Fruit fly (Drosophila melanogaster) whole organism, embryonic: ENCODE measurements around the gene CG10365.
A peak's percentile ranks its signal among the peaks of the same experiment; 100 is the strongest.

ENCODE experiments used
- C15 ChIP-seq: fragments of 200-800 bp; sonication (Bioruptor generic); IDR thresholded peaks from 3 replicates; pipeline ENCODE4 v1.3.6; 2022; ENCODE audit warnings: missing biosample characterization, missing genetic modification characterization
- CG10654 ChIP-seq: fragments of 200-800 bp; sonication (Bioruptor generic); optimal IDR thresholded peaks from 2 replicates; lab custom pipeline; 2016; ENCODE audit warnings: missing biosample characterization, missing genetic modification characterization
- CG10979 ChIP-seq: fragments of 200-800 bp; sonication (Bioruptor generic); optimal IDR thresholded peaks from 2 replicates; lab custom pipeline; 2018; ENCODE audit warnings: missing biosample characterization, mild to moderate bottlenecking, missing genetic modification characterization, moderate library complexity
- CG11085 ChIP-seq: fragments of 200-800 bp; sonication (Bioruptor generic); IDR thresholded peaks from 2 replicates; pipeline ENCODE4 v1.3.6; 2022; ENCODE audit warnings: missing biosample characterization, missing genetic modification characterization
- CG11560 ChIP-seq: fragments of 200-800 bp; sonication (Bioruptor generic); IDR thresholded peaks from 3 replicates; pipeline ENCODE4 v1.3.6; 2022; ENCODE audit warnings: missing biosample characterization, missing genetic modification characterization
- CG14014 ChIP-seq: fragments of 200-800 bp; sonication (Bioruptor generic); IDR thresholded peaks from 2 replicates; pipeline ENCODE4 v1.3.6; 2022; ENCODE audit warnings: missing biosample characterization, missing genetic modification characterization
- CG14965 ChIP-seq: fragments of 200-800 bp; sonication (Bioruptor generic); optimal IDR thresholded peaks from 2 replicates; lab custom pipeline; 2016; ENCODE audit warnings: missing biosample characterization, missing genetic modification characterization, borderline replicate concordance
- CG15601 ChIP-seq: fragments of 200-800 bp; sonication (Bioruptor generic); optimal IDR thresholded peaks from 3 replicates; lab custom pipeline; 2019; ENCODE audit warnings: missing biosample characterization, mild to moderate bottlenecking, missing genetic modification characterization, moderate library complexity
- CG2116 ChIP-seq: fragments of 200-800 bp; sonication (Bioruptor generic); optimal IDR thresholded peaks from 3 replicates; lab custom pipeline; 2018; ENCODE audit warnings: missing biosample characterization, mild to moderate bottlenecking, missing genetic modification characterization
- CG31365 ChIP-seq: fragments of 200-800 bp; sonication (Bioruptor generic); optimal IDR thresholded peaks from 2 replicates; lab custom pipeline; 2018; ENCODE audit warnings: missing biosample characterization, mild to moderate bottlenecking, missing genetic modification characterization
- CG33213 ChIP-seq: fragments of 200-800 bp; sonication (Bioruptor generic); optimal IDR thresholded peaks from 3 replicates; lab custom pipeline; 2016; ENCODE audit warnings: missing biosample characterization, missing genetic modification characterization
- CG34422 ChIP-seq: fragments of 200-800 bp; sonication (Bioruptor generic); IDR thresholded peaks from 3 replicates; pipeline ENCODE4 v1.3.6; 2022; ENCODE audit warnings: missing biosample characterization, missing genetic modification characterization
- CG6254 ChIP-seq: fragments of 200-800 bp; sonication (Bioruptor generic); optimal IDR thresholded peaks from 3 replicates; lab custom pipeline; 2017; ENCODE audit warnings: mild to moderate bottlenecking, missing biosample characterization, missing genetic modification reagents, missing genetic modification characterization
- CG6765 ChIP-seq: fragments of 200-800 bp; sonication (Bioruptor generic); optimal IDR thresholded peaks from 3 replicates; lab custom pipeline; 2017; ENCODE audit warnings: missing biosample characterization, mild to moderate bottlenecking, missing genetic modification characterization
- CG7357 ChIP-seq: fragments of 200-800 bp; sonication (Bioruptor generic); IDR thresholded peaks from 3 replicates; pipeline ENCODE4 v1.3.6; 2022; ENCODE audit warnings: missing biosample characterization, missing genetic modification characterization
- CG7745 ChIP-seq: fragments of 200-800 bp; sonication (Bioruptor generic); optimal IDR thresholded peaks from 2 replicates; lab custom pipeline; 2018; ENCODE audit warnings: missing biosample characterization, mild to moderate bottlenecking, missing genetic modification characterization, moderate library complexity
- CG8290 ChIP-seq, 3 experiments: fragments of 200-800 bp; sonication (Bioruptor generic); optimal IDR thresholded peaks; 2 replicates each; lab custom pipeline; 2016 to 2019; ENCODE audit warnings: missing biosample characterization in 3 of 3, missing genetic modification characterization in 3 of 3, mild to moderate bottlenecking in 2 of 3, moderate library complexity in 1 of 3
- CG9932 ChIP-seq: fragments of 200-800 bp; sonication (Bioruptor generic); IDR thresholded peaks from 2 replicates; pipeline ENCODE4 v1.3.6; 2022; ENCODE audit warnings: missing biosample characterization, missing genetic modification characterization
- Deaf1 ChIP-seq: fragments of 200-800 bp; optimal IDR thresholded peaks from 3 replicates; lab custom pipeline; 2019; ENCODE audit warnings: missing biosample characterization, mild to moderate bottlenecking, missing genetic modification characterization, moderate library complexity
- Dip3 ChIP-seq: fragments of 200-800 bp; sonication (Bioruptor generic); optimal IDR thresholded peaks from 3 replicates; lab custom pipeline; 2016; ENCODE audit warnings: missing biosample characterization, missing genetic modification characterization
- Doc3 ChIP-seq: fragments of 200-800 bp; sonication (Bioruptor generic); IDR thresholded peaks from 3 replicates; pipeline ENCODE4 v1.3.6; 2022; ENCODE audit warnings: missing biosample characterization, missing genetic modification characterization; ENCODE audit not compliant: partially characterized antibody
- Gug ChIP-seq: fragments of 200-800 bp; sonication (Bioruptor generic); IDR thresholded peaks from 4 replicates; pipeline ENCODE4 v1.3.6; 2022; ENCODE audit warnings: missing biosample characterization, missing genetic modification characterization
- Hey ChIP-seq: fragments of 200-800 bp; sonication (Bioruptor generic); optimal IDR thresholded peaks from 3 replicates; lab custom pipeline; 2018; ENCODE audit warnings: missing biosample characterization, mild to moderate bottlenecking, missing genetic modification characterization
- Hsf ChIP-seq: fragments of 200-800 bp; sonication (Bioruptor generic); optimal IDR thresholded peaks from 3 replicates; lab custom pipeline; 2016; ENCODE audit warnings: missing biosample characterization, missing genetic modification characterization
- NC2α ChIP-seq: fragments of 200-800 bp; sonication (Bioruptor generic); optimal IDR thresholded peaks from 2 replicates; lab custom pipeline; 2016; ENCODE audit warnings: missing biosample characterization, missing genetic modification characterization
- NFAT ChIP-seq: fragments of 200-800 bp; sonication (Bioruptor generic); IDR thresholded peaks from 2 replicates; pipeline ENCODE4 v1.3.6; 2022; ENCODE audit warnings: missing biosample characterization, missing genetic modification characterization
- Opbp ChIP-seq: fragments of 200-800 bp; sonication (Bioruptor generic); IDR thresholded peaks from 3 replicates; pipeline ENCODE4 v1.3.6; 2022; ENCODE audit warnings: missing biosample characterization, missing genetic modification characterization; ENCODE audit not compliant: partially characterized antibody
- PHDP ChIP-seq: fragments of 200-800 bp; sonication (Bioruptor generic); optimal IDR thresholded peaks from 3 replicates; lab custom pipeline; 2018; ENCODE audit warnings: missing biosample characterization, mild to moderate bottlenecking, missing genetic modification characterization, moderate library complexity
- Sry-β ChIP-seq: fragments of 200-800 bp; sonication (Bioruptor generic); optimal IDR thresholded peaks from 2 replicates; lab custom pipeline; 2018; ENCODE audit warnings: missing biosample characterization, mild to moderate bottlenecking, missing genetic modification characterization, moderate library complexity
- Ssrp ChIP-seq: fragments of 200-800 bp; sonication (Bioruptor generic); optimal IDR thresholded peaks from 2 replicates; lab custom pipeline; 2018; ENCODE audit warnings: missing biosample characterization, mild to moderate bottlenecking, missing genetic modification characterization, moderate library complexity
- Tbp ChIP-seq: fragments of >200 bp; optimal IDR thresholded peaks from 2 replicates; lab custom pipeline; 2018; ENCODE audit warnings: missing biosample characterization, missing genetic modification characterization
- ac ChIP-seq: fragments of 200-800 bp; sonication (Bioruptor generic); optimal IDR thresholded peaks from 3 replicates; lab custom pipeline; 2017; ENCODE audit warnings: missing biosample characterization, mild to moderate bottlenecking, missing genetic modification characterization
- al ChIP-seq: fragments of 200-800 bp; sonication (Bioruptor generic); IDR thresholded peaks from 2 replicates; pipeline ENCODE4 v1.3.6; 2022; ENCODE audit warnings: missing biosample characterization, missing genetic modification characterization
- ash1 ChIP-seq: fragments of 200-800 bp; sonication (Bioruptor generic); optimal IDR thresholded peaks from 2 replicates; lab custom pipeline; 2018; ENCODE audit warnings: missing biosample characterization, mild to moderate bottlenecking, missing genetic modification characterization
- ato ChIP-seq: fragments of 200-800 bp; sonication (Bioruptor generic); IDR thresholded peaks from 2 replicates; pipeline ENCODE4 v1.3.6; 2022; ENCODE audit warnings: missing biosample characterization, missing genetic modification characterization; ENCODE audit not compliant: partially characterized antibody
- dmrt99B ChIP-seq: fragments of 200-800 bp; sonication (Bioruptor generic); optimal IDR thresholded peaks from 2 replicates; lab custom pipeline; 2018; ENCODE audit warnings: missing biosample characterization, mild to moderate bottlenecking, missing genetic modification characterization, moderate library complexity
- en ChIP-seq: fragments of 200-800 bp; sonication (Bioruptor generic); optimal IDR thresholded peaks from 2 replicates; lab custom pipeline; 2016; ENCODE audit warnings: missing biosample characterization, missing genetic modification characterization
- gce ChIP-seq: fragments of 200-800 bp; sonication (Bioruptor generic); IDR thresholded peaks from 3 replicates; pipeline ENCODE4 v1.3.6; 2022; ENCODE audit warnings: missing biosample characterization, missing genetic modification characterization
- hkb ChIP-seq, 2 experiments: fragments of 200-800 bp in 1 of 2; fragments of >200 bp in 1 of 2; sonication (Bioruptor generic) in 1 of 2; IDR thresholded peaks in 1 of 2; optimal IDR thresholded peaks in 1 of 2; 2 replicates each; pipeline versions ENCODE4 v1.3.6 to Lab custom; 2017 to 2022; ENCODE audit warnings: missing biosample characterization in 1 of 2, missing genetic modification characterization in 1 of 2
- hth ChIP-seq: fragments of >200 bp; optimal IDR thresholded peaks from 2 replicates; lab custom pipeline; 2017; ENCODE audit warnings: inconsistent platforms
- nerfin-2 ChIP-seq: fragments of 200-800 bp; sonication (Bioruptor generic); IDR thresholded peaks from 2 replicates; pipeline ENCODE4 v1.3.6; 2022; ENCODE audit warnings: missing biosample characterization, missing genetic modification characterization; ENCODE audit not compliant: partially characterized antibody
- nom ChIP-seq: fragments of 200-800 bp; sonication (Bioruptor generic); optimal IDR thresholded peaks from 2 replicates; lab custom pipeline; 2017; ENCODE audit warnings: missing biosample characterization, missing genetic modification characterization, mild to moderate bottlenecking, moderate library complexity, missing genetic modification reagents
- psq ChIP-seq: fragments of 200-800 bp; sonication (Bioruptor generic); optimal IDR thresholded peaks from 2 replicates; lab custom pipeline; 2017; ENCODE audit warnings: missing biosample characterization, missing genetic modification characterization
- pzg ChIP-seq: fragments of 200-800 bp; sonication (Bioruptor generic); optimal IDR thresholded peaks from 3 replicates; lab custom pipeline; 2018; ENCODE audit warnings: missing biosample characterization, mild to moderate bottlenecking, missing genetic modification characterization, moderate library complexity
- ranshi ChIP-seq: fragments of 200-800 bp; sonication (Bioruptor generic); IDR thresholded peaks from 2 replicates; pipeline ENCODE4 v1.3.6; 2022; ENCODE audit warnings: missing biosample characterization, missing genetic modification characterization
- rib ChIP-seq: fragments of 200-800 bp; sonication (Bioruptor generic); IDR thresholded peaks from 2 replicates; pipeline ENCODE4 v1.3.6; 2022; ENCODE audit warnings: missing biosample characterization, missing genetic modification characterization
- sd ChIP-seq: fragments of 200-800 bp; sonication (Bioruptor generic); optimal IDR thresholded peaks from 3 replicates; lab custom pipeline; 2018; ENCODE audit warnings: missing biosample characterization, mild to moderate bottlenecking, missing genetic modification characterization, moderate library complexity
- slbo ChIP-seq: fragments of 200-800 bp; sonication (Bioruptor generic); IDR thresholded peaks from 2 replicates; pipeline ENCODE4 v1.3.6; 2022; ENCODE audit warnings: missing biosample characterization, missing genetic modification characterization
- sob ChIP-seq: fragments of 200-800 bp; sonication (Bioruptor generic); IDR thresholded peaks from 2 replicates; pipeline ENCODE4 v1.3.6; 2022; ENCODE audit warnings: missing biosample characterization, missing genetic modification characterization

Gene CG10365

dm6 chr3R:23767417-23767853 lies 44.3 kb downstream of the CG10365 start, which contains the start of the genes CG10214 and CG10375 (continued):
- TF ChIP-seq hkb (optimal IDR thresholded peaks at IDR 0.05; lab: Kevin White, UChicago) (peak; percentile 49), hkb (GFP tag; IDR thresholded peaks at IDR 0.05; lab: Robert Waterston, UW) (peak; percentile 68), Deaf1 (tag; lab: Kevin White, UChicago) (no peak), CG8290 (GFP tag; optimal IDR thresholded peaks at IDR 0.05; lab: Kevin White, UChicago) (peak; percentile 85), CG8290 (tag; optimal IDR thresholded peaks at IDR 0.05; lab: Kevin White, UChicago) (peak; percentile 57 to 92), Opbp (peak; percentile 7; the same call in 1 of the 3 replicates), rib (GFP tag; lab: Robert Waterston, UW) (no peak), CG34422 (peak; percentile 34; the same call in 1 of the 3 replicates), CG11560 (tag; lab: Robert Waterston, UW) (peak; percentile 81; the same call in 2 of the 3 replicates), en (peak; percentile 35), CG7357 (GFP tag; lab: Robert Waterston, UW) (no peak; the same call in 2 of the 3 replicates), Ssrp (tag; lab: Kevin White, UChicago) (peak; percentile 35), Hey (no peak), CG6254 (no peak), Gug (GFP tag; lab: Robert Waterston, UW) (peak; percentile 30; the same call in 1 of the 4 replicates), sob (GFP tag; lab: Robert Waterston, UW) (peak; percentile 73; the same call in 1 of the 2 replicates), CG10979 (peak; percentile 64), C15 (GFP tag; lab: Robert Waterston, UW) (no peak), gce (GFP tag; lab: Robert Waterston, UW) (no peak; the same call in 2 of the 3 replicates), Hsf (GFP tag; lab: Kevin White, UChicago) (peak; percentile 87), ato (GFP tag; lab: Robert Waterston, UW) (no peak), hth (lab: Kevin White, UChicago) (no peak), sd (peak; percentile 71), Sry-β (GFP tag; lab: Kevin White, UChicago) (no peak), ash1 (GFP tag; lab: Kevin White, UChicago) (no peak), CG15601 (tag; lab: Kevin White, UChicago) (peak; percentile 66), PHDP (tag; lab: Kevin White, UChicago) (peak; percentile 71), CG7745 (no peak), nerfin-2 (GFP tag; lab: Robert Waterston, UW) (no peak), CG6765 (GFP tag; lab: Kevin White, UChicago) (peak; percentile 7), NC2α (GFP tag; lab: Kevin White, UChicago) (peak; percentile 67), pzg (GFP tag; lab: Kevin White, UChicago) (peak; percentile 91), CG14014 (GFP tag; lab: Robert Waterston, UW) (0 out of 2 replicates have a peak, but pooled peaks have one; percentile 40), Doc3 (GFP tag; lab: Robert Waterston, UW) (0 out of 3 replicates have a peak, but pooled peaks have one; percentile 27), ac (GFP tag; lab: Kevin White, UChicago) (no peak), CG9932 (GFP tag; lab: Robert Waterston, UW) (peak; percentile 69), CG11085 (GFP tag; lab: Robert Waterston, UW) (no peak), slbo (GFP tag; lab: Robert Waterston, UW) (peak; percentile 84), al (GFP tag; lab: Robert Waterston, UW) (peak; percentile 50), CG10654 (GFP tag; lab: Kevin White, UChicago) (peak; percentile 73), CG14965 (no peak), nom (peak; percentile 44), dmrt99B (tag; lab: Kevin White, UChicago) (peak; percentile 46), psq (GFP tag; lab: Kevin White, UChicago) (peak; percentile 58), CG33213 (GFP tag; lab: Kevin White, UChicago) (peak; percentile 87), CG2116 (GFP tag; lab: Kevin White, UChicago) (peak; percentile 69), Tbp (GFP tag; lab: Kevin White, UChicago) (no peak), CG31365 (tag; lab: Kevin White, UChicago) (no peak), Dip3 (peak; percentile 80), ranshi (GFP tag; lab: Robert Waterston, UW) (peak; percentile 36; the same call in 1 of the 2 replicates), NFAT (no peak)
